Worm (Caenorhabditis elegans) whole organism, L3 larva: ENCODE data around the gene F42G4.2.
A peak's percentile ranks its signal among the peaks of the same experiment; 100 is the strongest.

ENCODE experiments used
- ZK546.5 ChIP-seq: sonication (generic microtip); optimal IDR thresholded peaks from 2 replicates; lab custom pipeline; 2017; ENCODE audit warnings: missing biosample characterization, missing genetic modification characterization
- aly-2 ChIP-seq: fragments of 150-350 bp; optimal IDR thresholded peaks from 2 replicates; lab custom pipeline; 2014; ENCODE audit warnings: missing biosample characterization, missing genetic modification characterization
- ama-1 ChIP-seq: fragments of 150-350 bp; optimal IDR thresholded peaks from 2 replicates; lab custom pipeline; 2018
- ceh-16 ChIP-seq: sonication (generic microtip); optimal IDR thresholded peaks from 2 replicates; lab custom pipeline; 2017; ENCODE audit warnings: missing biosample characterization, missing genetic modification characterization
- ceh-28 ChIP-seq: fragments of 150-350 bp; optimal IDR thresholded peaks from 2 replicates; lab custom pipeline; 2014; ENCODE audit warnings: missing biosample characterization, missing genetic modification reagents, missing genetic modification characterization
- ceh-9 ChIP-seq: sonication (generic microtip); optimal IDR thresholded peaks from 2 replicates; lab custom pipeline; 2018; ENCODE audit warnings: missing biosample characterization, missing genetic modification characterization
- egl-27 ChIP-seq: sonication (generic microtip); optimal IDR thresholded peaks from 4 replicates; lab custom pipeline; 2017; ENCODE audit warnings: missing biosample characterization, missing genetic modification reagents, missing genetic modification characterization
- egl-5 ChIP-seq: fragments of 150-350 bp; optimal IDR thresholded peaks from 2 replicates; lab custom pipeline; 2017; ENCODE audit warnings: missing biosample characterization, missing genetic modification reagents, missing genetic modification characterization, inconsistent platforms
- elt-1 ChIP-seq: fragments of 150-350 bp; optimal IDR thresholded peaks from 2 replicates; lab custom pipeline; 2014; ENCODE audit warnings: missing biosample characterization, missing genetic modification characterization
- elt-2 ChIP-seq: sonication (generic microtip); optimal IDR thresholded peaks from 2 replicates; lab custom pipeline; 2016; ENCODE audit warnings: missing genetic modification reagents, mild to moderate bottlenecking, missing genetic modification characterization, missing compliant biosample characterization
- eor-1 ChIP-seq, 2 experiments: fragments of 150-350 bp; optimal IDR thresholded peaks; 2 replicates each; lab custom pipeline; 2014 to 2018; ENCODE audit warnings: missing biosample characterization in 2 of 2, missing genetic modification characterization in 2 of 2
- fkh-2 ChIP-seq: fragments of 150-350 bp; optimal IDR thresholded peaks from 2 replicates; lab custom pipeline; 2014; ENCODE audit warnings: missing biosample characterization, missing genetic modification reagents, missing genetic modification characterization
- jun-1 ChIP-seq: fragments of 150-350 bp; optimal IDR thresholded peaks from 2 replicates; lab custom pipeline; 2014; ENCODE audit warnings: missing biosample characterization, missing genetic modification reagents, missing genetic modification characterization
- lin-15B ChIP-seq: fragments of 150-350 bp; optimal IDR thresholded peaks from 2 replicates; lab custom pipeline; 2014; ENCODE audit warnings: missing biosample characterization, missing genetic modification characterization
- lin-39 ChIP-seq: fragments of 150-350 bp; optimal IDR thresholded peaks from 2 replicates; lab custom pipeline; 2018; ENCODE audit warnings: missing biosample characterization, missing genetic modification reagents, missing genetic modification characterization
- lsy-12 ChIP-seq: sonication (generic microtip); optimal IDR thresholded peaks from 2 replicates; lab custom pipeline; 2016; ENCODE audit warnings: mild to moderate bottlenecking, missing genetic modification characterization, missing compliant biosample characterization
- mdl-1 ChIP-seq: fragments of 150-350 bp; optimal IDR thresholded peaks from 2 replicates; lab custom pipeline; 2014; ENCODE audit warnings: missing biosample characterization, missing genetic modification characterization
- mml-1 ChIP-seq: fragments of 150-350 bp; sonication (generic microtip); optimal IDR thresholded peaks from 3 replicates; lab custom pipeline; 2014; ENCODE audit warnings: missing biosample characterization, missing genetic modification characterization
- nfya-1 ChIP-seq: sonication (generic microtip); optimal IDR thresholded peaks from 2 replicates; lab custom pipeline; 2017; ENCODE audit warnings: missing genetic modification characterization, mild to moderate bottlenecking, missing compliant biosample characterization, antibody characterized with exemption, moderate library complexity; ENCODE audit not compliant: insufficient read depth
- nhr-11 ChIP-seq: fragments of 150-350 bp; optimal IDR thresholded peaks from 2 replicates; lab custom pipeline; 2014; ENCODE audit warnings: missing biosample characterization, missing genetic modification characterization
- nhr-237 ChIP-seq: fragments of 150-350 bp; optimal IDR thresholded peaks from 2 replicates; lab custom pipeline; 2014; ENCODE audit warnings: missing biosample characterization, missing genetic modification characterization
- nhr-25 ChIP-seq: sonication (generic microtip); optimal IDR thresholded peaks from 2 replicates; lab custom pipeline; 2017; ENCODE audit warnings: missing biosample characterization, missing genetic modification characterization
- nhr-28 ChIP-seq: fragments of 150-350 bp; optimal IDR thresholded peaks from 2 replicates; lab custom pipeline; 2014; ENCODE audit warnings: missing biosample characterization, missing genetic modification characterization
- nhr-43 ChIP-seq: sonication (generic microtip); optimal IDR thresholded peaks from 2 replicates; lab custom pipeline; 2016; ENCODE audit warnings: mild to moderate bottlenecking, missing genetic modification characterization, missing compliant biosample characterization; ENCODE audit not compliant: poor library complexity, severe bottlenecking
- nhr-67 ChIP-seq: fragments of 150-350 bp; optimal IDR thresholded peaks from 2 replicates; lab custom pipeline; 2014; ENCODE audit warnings: missing biosample characterization, missing genetic modification characterization
- nhr-77 ChIP-seq: fragments of 150-350 bp; optimal IDR thresholded peaks from 2 replicates; lab custom pipeline; 2014; ENCODE audit warnings: missing biosample characterization, missing genetic modification characterization
- pqm-1 ChIP-seq: fragments of 150-350 bp; optimal IDR thresholded peaks from 2 replicates; lab custom pipeline; 2017; ENCODE audit warnings: missing biosample characterization, missing genetic modification characterization, inconsistent platforms
- sea-2 ChIP-seq: fragments of 150-350 bp; sonication (generic microtip); optimal IDR thresholded peaks from 4 replicates; lab custom pipeline; 2014; ENCODE audit warnings: missing biosample characterization, missing genetic modification reagents, missing genetic modification characterization
- snpc-4 ChIP-seq: fragments of 150-350 bp; optimal IDR thresholded peaks from 2 replicates; lab custom pipeline; 2014; ENCODE audit warnings: missing biosample characterization, missing genetic modification characterization
- tbx-2 ChIP-seq: sonication (generic microtip); optimal IDR thresholded peaks from 2 replicates; lab custom pipeline; 2016; ENCODE audit warnings: mild to moderate bottlenecking, missing genetic modification characterization, missing compliant biosample characterization
- unc-39 ChIP-seq: sonication (generic microtip); optimal IDR thresholded peaks from 4 replicates; lab custom pipeline; 2017; ENCODE audit warnings: missing biosample characterization, missing genetic modification characterization
- unc-62 ChIP-seq: fragments of 150-350 bp; sonication (generic microtip); optimal IDR thresholded peaks from 4 replicates; lab custom pipeline; 2014; ENCODE audit warnings: missing biosample characterization, missing genetic modification reagents, missing genetic modification characterization
- zag-1 ChIP-seq: fragments of 150-350 bp; optimal IDR thresholded peaks from 2 replicates; lab custom pipeline; 2014; ENCODE audit warnings: missing biosample characterization, missing genetic modification characterization
- ztf-4 ChIP-seq: fragments of 150-350 bp; optimal IDR thresholded peaks from 2 replicates; lab custom pipeline; 2014; ENCODE audit warnings: missing biosample characterization, missing genetic modification characterization

F42G4.2 gene

DNA sequence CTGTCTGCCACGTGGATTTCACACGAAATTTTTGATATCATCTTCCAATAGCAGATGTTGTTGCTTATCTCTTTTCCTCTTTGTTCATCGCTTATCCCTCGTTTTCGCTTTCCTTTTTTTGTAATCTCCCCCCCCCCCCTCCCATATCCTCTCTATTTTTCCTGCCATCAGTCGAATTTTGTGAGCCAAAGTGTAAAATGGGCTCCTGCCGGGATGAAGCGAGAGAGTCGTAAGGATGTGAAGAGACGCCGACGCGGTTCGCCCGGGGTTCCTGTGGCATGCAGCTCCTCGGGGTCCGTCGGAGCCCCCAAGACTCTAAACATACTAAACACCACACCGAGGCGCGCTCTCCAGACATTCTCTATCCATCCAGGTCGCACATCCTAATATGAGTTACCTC lies 8.9 kb downstream of the F42G4.2 start, which contains the start of gene zyx-1:
zyx-1 (plus strand) TSS at position 331 of the 400 bp plus-strand sequence.
- TF ChIP-seq ceh-16 (tag; lab: Kevin White, UChicago), result no peak
- TF ChIP-seq ztf-4, result no peak
- no peak for TF ChIP-seq nhr-77 (tag; lab: Kevin White, UChicago)
- TF ChIP-seq tbx-2, result no peak
- TF ChIP-seq mdl-1 (tag; lab: Kevin White, UChicago), result no peak
- TF ChIP-seq egl-27 (tag; lab: Kevin White, UChicago), result no peak
- no peak for TF ChIP-seq nhr-25
- no peak for TF ChIP-seq lin-15B (tag; lab: Kevin White, UChicago)
- no peak for TF ChIP-seq lin-39
- no peak for TF ChIP-seq ama-1
- no peak for TF ChIP-seq nhr-67 (tag; lab: Kevin White, UChicago)
- no peak for TF ChIP-seq nhr-11

DNA sequence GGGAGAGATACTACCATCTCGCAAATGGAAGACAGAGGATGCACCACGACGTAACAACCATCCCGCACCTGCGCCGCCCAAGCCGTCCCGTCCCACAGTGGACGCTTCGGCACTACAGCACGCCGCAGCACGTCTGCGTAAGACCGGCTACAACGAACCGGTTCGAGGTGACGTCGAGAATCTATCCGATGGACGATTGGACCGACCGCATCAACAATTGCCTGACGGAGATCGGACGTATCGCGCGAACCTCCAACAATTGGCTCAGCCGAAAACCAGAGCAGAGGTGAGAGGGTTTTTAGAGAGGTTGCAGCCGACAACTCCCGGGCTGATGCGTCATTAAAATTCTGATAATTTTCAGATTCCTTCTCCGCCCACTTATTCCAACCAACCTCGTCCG lies 11.5 kb downstream of the F42G4.2 start:
- TF ChIP-seq egl-27 (tag; lab: Kevin White, UChicago) (no peak), jun-1 (no peak), ceh-9 (no peak), fkh-2 (tag; lab: Kevin White, UChicago) (no peak), nfya-1 (no peak), nhr-237 (tag; lab: Kevin White, UChicago) (no peak), lsy-12 (tag; lab: Kevin White, UChicago) (no peak), ceh-28 (no peak), ama-1 (no peak), ZK546.5 (no peak), lin-15B (tag; lab: Kevin White, UChicago) (no peak), elt-1 (no peak), aly-2 (tag; lab: Kevin White, UChicago) (no peak), zag-1 (tag; lab: Kevin White, UChicago) (no peak), nhr-67 (tag; lab: Kevin White, UChicago) (no peak), unc-62 (GFP tag; lab: Kevin White, UChicago) (no peak)

DNA sequence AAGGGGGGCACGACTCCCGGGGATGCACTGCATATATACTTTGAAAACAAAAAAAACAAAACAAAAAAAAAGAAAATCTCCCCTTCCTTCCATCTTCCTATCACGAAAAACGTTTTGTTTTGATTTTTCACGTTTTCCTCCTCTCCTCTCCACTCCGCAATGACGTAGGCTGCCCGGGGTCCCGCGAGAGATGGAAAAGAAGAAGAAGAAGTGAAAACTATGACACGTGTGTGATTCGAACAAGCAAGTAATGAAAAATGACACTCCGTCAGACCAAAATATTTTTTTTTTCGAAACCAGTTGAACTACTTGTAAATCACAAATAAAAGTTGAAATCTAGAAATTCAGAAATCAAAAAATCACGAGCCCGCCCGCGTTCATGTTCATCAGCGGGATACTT lies 17.5 kb downstream of the F42G4.2 start:
- TF ChIP-seq nhr-43 (tag; lab: Kevin White, UChicago) (no peak), unc-39 (tag; lab: Kevin White, UChicago) (no peak), ZK546.5 (no peak), nhr-25 (no peak), eor-1 (tag; optimal IDR thresholded peaks at IDR 0.05; lab: Kevin White, UChicago) (no peak), sea-2 (GFP tag; lab: Kevin White, UChicago) (no peak), aly-2 (tag; lab: Kevin White, UChicago) (no peak), mdl-1 (tag; lab: Kevin White, UChicago) (peak; percentile 32), nfya-1 (peak; percentile 39)

DNA sequence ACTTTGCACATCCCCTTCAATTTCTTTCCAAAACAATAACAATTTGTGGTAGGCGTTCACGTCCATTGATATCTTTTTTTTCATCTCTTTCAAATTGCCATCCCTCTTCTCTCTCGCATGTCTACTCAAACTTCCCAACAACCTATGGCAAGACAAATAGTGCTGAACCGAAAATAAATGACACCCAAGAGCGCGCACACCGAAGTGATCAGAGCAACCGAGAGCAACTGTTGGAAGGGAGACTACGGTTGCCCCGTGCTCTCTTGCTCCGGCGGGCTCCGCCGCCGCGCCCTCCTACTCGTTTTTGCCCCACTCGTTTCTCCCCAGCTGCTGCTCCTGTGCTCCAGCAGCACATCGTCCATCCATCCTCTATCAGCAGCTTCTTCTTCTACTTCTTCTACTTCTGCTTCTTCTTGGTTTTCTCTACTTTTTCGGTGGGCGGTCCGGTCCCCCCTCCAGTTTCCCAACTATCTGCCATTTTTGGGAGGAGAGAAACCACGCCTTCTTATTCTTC lies 19.1 kb downstream of the F42G4.2 start:
- TF ChIP-seq elt-1 (peak; percentile 47), mdl-1 (tag; lab: Kevin White, UChicago) (no peak), lin-39 (peak; percentile 84), nhr-28 (no peak), egl-5 (peak; percentile 6)

DNA sequence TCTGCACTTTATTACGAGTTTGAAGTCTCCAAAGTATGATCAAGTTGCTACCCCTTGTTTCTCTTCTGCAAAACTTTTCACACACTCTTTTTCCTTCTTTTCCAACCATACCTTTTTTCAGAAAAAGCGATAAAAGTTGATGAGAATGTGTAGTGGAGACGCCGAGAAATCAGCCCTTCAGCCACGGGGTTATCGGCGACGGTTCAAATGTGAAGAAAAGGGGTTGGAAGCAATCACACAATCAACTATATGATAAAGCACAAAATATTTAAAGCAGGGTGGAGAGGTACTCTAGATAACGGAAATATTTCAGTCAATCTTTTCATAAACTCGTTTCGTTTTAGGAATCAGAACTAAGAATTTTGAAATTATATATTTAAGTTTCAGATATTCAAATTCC lies 25.4 kb downstream of the F42G4.2 start, which contains the start of gene F42G4.5:
F42G4.5 (plus strand) TSS at position 379 of the 400 bp plus-strand sequence.
- TF ChIP-seq pqm-1 (tag; lab: Kevin White, UChicago) (peak; percentile 81), elt-2 (peak; percentile 93), ama-1 (no peak), ceh-9 (no peak), nhr-28 (no peak), snpc-4 (tag; lab: Kevin White, UChicago) (no peak), mdl-1 (tag; lab: Kevin White, UChicago) (no peak), nhr-43 (tag; lab: Kevin White, UChicago) (no peak), mml-1 (no peak), nhr-11 (no peak), unc-62 (GFP tag; lab: Kevin White, UChicago) (no peak), nhr-25 (no peak)
- TF ChIP-seq, all 47 proteins: peak for 2
